Fruit fly (Drosophila melanogaster) whole organism, wandering third instar larva: ENCODE measurements around the gene Tsp2A.

Experiments used
- Abd-B ChIP-seq: fragments of >200 bp; optimal IDR thresholded peaks from 2 replicates; lab custom pipeline; 2017; ENCODE audit warnings: missing biosample characterization, missing genetic modification characterization
- CG32264 ChIP-seq: fragments of 200-800 bp; sonication (Bioruptor generic); optimal IDR thresholded peaks from 2 replicates; lab custom pipeline; 2016; ENCODE audit warnings: missing biosample characterization, missing genetic modification characterization
- CG9705 ChIP-seq: fragments of 200-800 bp; sonication (Bioruptor generic); optimal IDR thresholded peaks from 2 replicates; lab custom pipeline; 2018; ENCODE audit warnings: missing biosample characterization, mild to moderate bottlenecking, missing genetic modification characterization
- CrebA ChIP-seq: fragments of 200-800 bp; sonication (Bioruptor generic); optimal IDR thresholded peaks from 2 replicates; lab custom pipeline; 2016; ENCODE audit warnings: missing biosample characterization, mild to moderate bottlenecking, missing genetic modification characterization, borderline replicate concordance
- Dfd ChIP-seq: fragments of >200 bp; optimal IDR thresholded peaks from 2 replicates; lab custom pipeline; 2017; ENCODE audit warnings: missing biosample characterization, missing genetic modification characterization
- Dif ChIP-seq: fragments of 200-275, 200-300 bp; sonication (Bioruptor generic); optimal IDR thresholded peaks from 2 replicates; lab custom pipeline; 2018; ENCODE audit warnings: missing biosample characterization, missing genetic modification characterization; ENCODE audit not compliant: partially characterized antibody
- GATAd ChIP-seq: sonication (Bioruptor generic); optimal IDR thresholded peaks from 2 replicates; lab custom pipeline; 2016; ENCODE audit warnings: missing biosample characterization, missing genetic modification characterization
- HLH106 ChIP-seq: fragments of 200-800 bp; optimal IDR thresholded peaks from 3 replicates; lab custom pipeline; 2019; ENCODE audit warnings: missing biosample characterization, mild to moderate bottlenecking, missing genetic modification characterization, moderate library complexity
- Hr78 ChIP-seq: fragments of >200 bp; optimal IDR thresholded peaks from 2 replicates; lab custom pipeline; 2017; ENCODE audit warnings: missing biosample characterization, missing genetic modification characterization
- Hr83 ChIP-seq: fragments of 200-300 bp; sonication (Bioruptor generic); optimal IDR thresholded peaks from 2 replicates; lab custom pipeline; 2016; ENCODE audit warnings: missing biosample characterization, mild to moderate bottlenecking, missing genetic modification characterization, moderate library complexity; ENCODE audit not compliant: poor library complexity, severe bottlenecking
- Jra ChIP-seq: sonication (Bioruptor generic); optimal IDR thresholded peaks from 2 replicates; lab custom pipeline; 2016; ENCODE audit warnings: missing biosample characterization, missing genetic modification characterization
- Myc ChIP-seq: fragments of >200 bp; optimal IDR thresholded peaks from 2 replicates; lab custom pipeline; 2017
- N ChIP-seq: fragments of >200 bp; optimal IDR thresholded peaks from 2 replicates; lab custom pipeline; 2018; ENCODE audit warnings: missing biosample characterization, missing external identifiers, missing genetic modification characterization
- OdsH ChIP-seq: fragments of 200-800 bp; sonication (Bioruptor generic); optimal IDR thresholded peaks from 2 replicates; lab custom pipeline; 2016; ENCODE audit warnings: missing biosample characterization, mild to moderate bottlenecking, missing genetic modification characterization
- Rel ChIP-seq, 2 experiments: fragments of 200-800 bp; sonication (Bioruptor generic) in 1 of 2; optimal IDR thresholded peaks; 2 replicates in 1 of 2; 3 replicates in 1 of 2; lab custom pipeline; 2016 to 2019; ENCODE audit warnings: mild to moderate bottlenecking in 2 of 2, missing biosample characterization in 2 of 2, missing genetic modification characterization in 2 of 2, moderate library complexity in 1 of 2
- Sp1 ChIP-seq: fragments of 200-800 bp; sonication (Bioruptor generic); optimal IDR thresholded peaks from 3 replicates; lab custom pipeline; 2019; ENCODE audit warnings: missing biosample characterization, mild to moderate bottlenecking, missing genetic modification characterization, moderate library complexity
- Vsx2 ChIP-seq: fragments of 200-300, 225-300 bp; sonication (Bioruptor generic); optimal IDR thresholded peaks from 2 replicates; lab custom pipeline; 2018; ENCODE audit warnings: missing biosample characterization, missing genetic modification characterization; ENCODE audit not compliant: partially characterized antibody
- br ChIP-seq: fragments of 200-800 bp; sonication (Bioruptor generic); optimal IDR thresholded peaks from 2 replicates; lab custom pipeline; 2016; ENCODE audit warnings: missing biosample characterization, missing genetic modification characterization
- brk ChIP-seq: fragments of 200-800 bp; sonication (Bioruptor generic); optimal IDR thresholded peaks from 2 replicates; lab custom pipeline; 2016; ENCODE audit warnings: missing biosample characterization, mild to moderate bottlenecking, missing genetic modification characterization
- dl ChIP-seq, 2 experiments: fragments of 175-275, 200-275 bp in 1 of 2; fragments of 200-275 bp in 1 of 2; sonication (Bioruptor generic); optimal IDR thresholded peaks; lab custom pipeline; 2018; ENCODE audit warnings: mild to moderate bottlenecking in 2 of 2, missing biosample characterization in 2 of 2, missing genetic modification characterization in 2 of 2, moderate library complexity in 2 of 2; ENCODE audit not compliant: partially characterized antibody in 2 of 2, insufficient read depth in 1 of 2
- dmrt93B ChIP-seq: fragments of 200-800 bp; sonication (Bioruptor generic); optimal IDR thresholded peaks from 2 replicates; lab custom pipeline; 2018; ENCODE audit warnings: missing biosample characterization, mild to moderate bottlenecking, missing genetic modification characterization
- dsf ChIP-seq: sonication (Bioruptor generic); optimal IDR thresholded peaks from 2 replicates; lab custom pipeline; 2016; ENCODE audit warnings: missing biosample characterization, missing genetic modification characterization, borderline replicate concordance
- ey ChIP-seq: fragments of 200-800 bp; sonication (Bioruptor generic); optimal IDR thresholded peaks from 2 replicates; lab custom pipeline; 2016; ENCODE audit warnings: missing biosample characterization, missing genetic modification characterization
- foxo ChIP-seq, 2 experiments: fragments of 200-800 bp; sonication (Bioruptor generic); optimal IDR thresholded peaks; 2 replicates in 1 of 2; 3 replicates in 1 of 2; lab custom pipeline; 2016 to 2017; ENCODE audit warnings: missing biosample characterization in 2 of 2, missing genetic modification characterization in 2 of 2
- h ChIP-seq: fragments of 200-800 bp; sonication (Bioruptor generic); optimal IDR thresholded peaks from 3 replicates; lab custom pipeline; 2016; ENCODE audit warnings: missing biosample characterization, mild to moderate bottlenecking, missing genetic modification characterization
- jim ChIP-seq: fragments of 175-275, 200-325 bp; sonication (Bioruptor generic); optimal IDR thresholded peaks from 2 replicates; lab custom pipeline; 2016; ENCODE audit warnings: missing biosample characterization, mild to moderate bottlenecking, missing genetic modification characterization
- lola ChIP-seq: fragments of >200 bp; optimal IDR thresholded peaks from 2 replicates; lab custom pipeline; 2017; ENCODE audit warnings: missing biosample characterization, missing genetic modification characterization
- pan ChIP-seq: fragments of >200 bp; optimal IDR thresholded peaks from 2 replicates; lab custom pipeline; 2017
- psq ChIP-seq: fragments of 200-800 bp; sonication (Bioruptor generic); optimal IDR thresholded peaks from 3 replicates; lab custom pipeline; 2017; ENCODE audit warnings: missing biosample characterization, mild to moderate bottlenecking, missing genetic modification characterization, moderate library complexity
- rgr ChIP-seq: fragments of 200-800 bp; sonication (Bioruptor generic); optimal IDR thresholded peaks from 3 replicates; lab custom pipeline; 2016; ENCODE audit warnings: missing biosample characterization, mild to moderate bottlenecking, missing genetic modification characterization
- sage ChIP-seq: fragments of 200-800 bp; sonication (Bioruptor generic); optimal IDR thresholded peaks from 2 replicates; lab custom pipeline; 2016; ENCODE audit warnings: missing biosample characterization, mild to moderate bottlenecking, missing genetic modification characterization
- sv ChIP-seq: fragments of 200-800 bp; sonication (Bioruptor generic); optimal IDR thresholded peaks from 3 replicates; lab custom pipeline; 2016; ENCODE audit warnings: missing biosample characterization, missing genetic modification characterization
- tai ChIP-seq: sonication (Bioruptor generic); optimal IDR thresholded peaks from 2 replicates; lab custom pipeline; 2016; ENCODE audit warnings: missing biosample characterization, missing genetic modification characterization
- usp ChIP-seq: fragments of >200 bp; optimal IDR thresholded peaks from 2 replicates; lab custom pipeline; 2017; ENCODE audit warnings: missing biosample characterization, missing genetic modification characterization
- woc ChIP-seq: sonication (Bioruptor generic); optimal IDR thresholded peaks from 2 replicates; lab custom pipeline; 2016; ENCODE audit warnings: missing biosample characterization, mild to moderate bottlenecking, missing genetic modification characterization

Tsp2A gene

dm6 chrX:1337998-1338397 is 8.4 kb upstream of the Tsp2A start:
- TF ChIP-seq Sp1 (GFP tag; lab: Kevin White, UChicago) (no peak), h (GFP tag; lab: Kevin White, UChicago) (no peak), Dif (GFP tag; lab: Kevin White, UChicago) (no peak), br (GFP tag; lab: Kevin White, UChicago) (no peak), sv (GFP tag; lab: Kevin White, UChicago) (no peak), dmrt93B (no peak), CrebA (GFP tag; lab: Kevin White, UChicago) (no peak), Abd-B (no peak), dsf (GFP tag; lab: Kevin White, UChicago) (no peak)

- TF ChIP-seq Hr78 (GFP tag; lab: Kevin White, UChicago) (no peak), foxo (GFP tag; optimal IDR thresholded peaks at IDR 0.05; lab: Kevin White, UChicago) (peak in 1 of 2 experiments; percentile 23)
These were observed 4.8 kb upstream of the Tsp2A start, which contains the start of gene CG11409 for dm6 chrX:1341528-1341927. Gene CG11409, minus strand, starts transcription at chrX:1341587.

dm6 chrX:1341944-1342392 is 4.4 kb upstream of the Tsp2A start, which contains the start of gene Naa30A:
Gene Naa30A, plus strand, starts transcription at chrX:1342106.
- TF ChIP-seq dl (GFP tag; optimal IDR thresholded peaks at IDR 0.05; lab: Kevin White, UChicago; ENCODE audit: insufficient read depth in 1 of 2, partially characterized antibody in 2 of 2), result no peak
- peak; percentile 25 for TF ChIP-seq psq
- peak; percentile 10 for TF ChIP-seq rgr (GFP tag; lab: Kevin White, UChicago)
- peak; percentile 29 for TF ChIP-seq h (GFP tag; lab: Kevin White, UChicago)
- peak; percentile 20 for TF ChIP-seq N
- TF ChIP-seq pan (lab: Kevin White, UChicago), result no peak
- no peak for TF ChIP-seq Dif (GFP tag; lab: Kevin White, UChicago)
- no peak for TF ChIP-seq usp (GFP tag; lab: Kevin White, UChicago)
- no peak for TF ChIP-seq br (GFP tag; lab: Kevin White, UChicago)
- TF ChIP-seq CrebA (GFP tag; lab: Kevin White, UChicago), result no peak
- TF ChIP-seq, all 38 proteins: peak for 4

dm6 chrX:1346833-1347232 is 480 bp downstream of the Tsp2A start:
- TF ChIP-seq jim (no peak), brk (no peak), Hr78 (GFP tag; lab: Kevin White, UChicago) (no peak), sv (GFP tag; lab: Kevin White, UChicago) (no peak), Jra (GFP tag; lab: Kevin White, UChicago) (no peak)

- TF ChIP-seq Rel (GFP tag; optimal IDR thresholded peaks at IDR 0.05; lab: Kevin White, UChicago) (no peak), Rel (tag; optimal IDR thresholded peaks at IDR 0.05; lab: Kevin White, UChicago) (no peak), dsf (GFP tag; lab: Kevin White, UChicago) (no peak), CrebA (GFP tag; lab: Kevin White, UChicago) (no peak), Sp1 (GFP tag; lab: Kevin White, UChicago) (peak; percentile 11), rgr (GFP tag; lab: Kevin White, UChicago) (no peak), OdsH (GFP tag; lab: Kevin White, UChicago) (no peak), brk (no peak), CG32264 (GFP tag; lab: Kevin White, UChicago) (no peak), HLH106 (tag; lab: Kevin White, UChicago) (peak; percentile 5), Vsx2 (no peak), Hr78 (GFP tag; lab: Kevin White, UChicago) (no peak), lola (no peak), ey (no peak), Jra (GFP tag; lab: Kevin White, UChicago) (no peak), N (no peak), br (GFP tag; lab: Kevin White, UChicago) (no peak), dl (GFP tag; optimal IDR thresholded peaks at IDR 0.05; lab: Kevin White, UChicago; ENCODE audit: insufficient read depth in 1 of 2, partially characterized antibody in 2 of 2) (no peak), Hr83 (no peak), usp (GFP tag; lab: Kevin White, UChicago) (no peak), tai (GFP tag; lab: Kevin White, UChicago) (no peak), woc (GFP tag; lab: Kevin White, UChicago) (no peak), foxo (GFP tag; optimal IDR thresholded peaks at IDR 0.05; lab: Kevin White, UChicago) (no peak), jim (no peak), pan (lab: Kevin White, UChicago) (no peak), h (GFP tag; lab: Kevin White, UChicago) (peak; percentile 9), sv (GFP tag; lab: Kevin White, UChicago) (no peak), CG9705 (GFP tag; lab: Kevin White, UChicago) (no peak), GATAd (GFP tag; lab: Kevin White, UChicago) (no peak), Dfd (GFP tag; lab: Kevin White, UChicago) (no peak), Myc (lab: Kevin White, UChicago) (peak; percentile 51), sage (GFP tag; lab: Kevin White, UChicago) (no peak), psq (no peak), Abd-B (no peak)
These were observed 2.9 kb downstream of the Tsp2A start, which contains the start of gene MTPAP for dm6 chrX:1349255-1349654. Gene MTPAP, minus strand, starts transcription at chrX:1349357.
